Fruit fly (Drosophila melanogaster): Measurements from ENCODE around the gene MED30.

Gene MED30

dm6 chr3L:627819-628601 lies 25.9 kb downstream of the MED30 start (continued):
- peak; percentile 47 for TF ChIP-seq ssp (GFP tag; IDR thresholded peaks at IDR 0.05)
- no peak for TF ChIP-seq sim (GFP tag; IDR thresholded peaks at IDR 0.05)
- TF ChIP-seq fu2 (GFP tag; optimal IDR thresholded peaks at IDR 0.05), result peak; percentile 20
- peak; percentile 22 for TF ChIP-seq pzg (GFP tag; optimal IDR thresholded peaks at IDR 0.05)
- TF ChIP-seq CG4360 (GFP tag; IDR thresholded peaks at IDR 0.05), result peak; percentile 47
- peak; percentile 99 for TF ChIP-seq abd-A (tag; optimal IDR thresholded peaks at IDR 0.05)
- no peak for TF ChIP-seq ems (GFP tag; optimal IDR thresholded peaks at IDR 0.05)
- TF ChIP-seq peb (GFP tag; IDR thresholded peaks at IDR 0.05), result no peak
- TF ChIP-seq wdn (GFP tag; IDR thresholded peaks at IDR 0.05), result no peak
- TF ChIP-seq CG6791 (GFP tag; IDR thresholded peaks at IDR 0.05; ENCODE audit: partially characterized antibody), result peak; percentile 59; the same call in 2 of the 3 replicates
- TF ChIP-seq HHEX (GFP tag; optimal IDR thresholded peaks at IDR 0.05), result no peak
- no peak for TF ChIP-seq CG33557 (GFP tag; optimal IDR thresholded peaks at IDR 0.05)
- peak; percentile 67 for TF ChIP-seq Hmr (GFP tag; optimal IDR thresholded peaks at IDR 0.05)
- no peak for TF ChIP-seq CG1602 (GFP tag; optimal IDR thresholded peaks at IDR 0.05)
- peak; percentile 28; the same call in 1 of the 2 replicates for TF ChIP-seq CG17328 (GFP tag; IDR thresholded peaks at IDR 0.05)
- TF ChIP-seq CG11504 (tag; optimal IDR thresholded peaks at IDR 0.05), result peak; percentile 25
- no peak for TF ChIP-seq pum (GFP tag; optimal IDR thresholded peaks at IDR 0.05)
- peak; percentile 41; the same call in 1 of the 2 replicates for TF ChIP-seq HLH3B (GFP tag; IDR thresholded peaks at IDR 0.05)
- TF ChIP-seq CG2202 (tag; optimal IDR thresholded peaks at IDR 0.05), result peak; percentile 12
- TF ChIP-seq CG6854 (GFP tag; optimal IDR thresholded peaks at IDR 0.05), result peak; percentile 29
- peak; percentile 50; the same call in 1 of the 2 replicates for TF ChIP-seq klu (GFP tag; IDR thresholded peaks at IDR 0.05)
- TF ChIP-seq ap (GFP tag; IDR thresholded peaks at IDR 0.05), result 0 out of 2 replicates have a peak, but pooled peaks have one; percentile 33
- peak; percentile 7 for TF ChIP-seq MESR4 (GFP tag; optimal IDR thresholded peaks at IDR 0.05)
- TF ChIP-seq NK7.1 (GFP tag; optimal IDR thresholded peaks at IDR 0.05), result peak; percentile 1
- TF ChIP-seq C15 (GFP tag; IDR thresholded peaks at IDR 0.05), result 0 out of 3 replicates have a peak, but pooled peaks have one; percentile 33
- 0 out of 2 replicates have a peak, but pooled peaks have one; percentile 18 for TF ChIP-seq CG5953 (GFP tag; IDR thresholded peaks at IDR 0.05)
- peak; percentile 6; the same call in 1 of the 3 replicates for TF ChIP-seq sr (GFP tag; IDR thresholded peaks at IDR 0.05)
- no peak for TF ChIP-seq Tbp (GFP tag; optimal IDR thresholded peaks at IDR 0.05)
- TF ChIP-seq CG10321 (GFP tag; IDR thresholded peaks at IDR 0.05), result peak; percentile 46; the same call in 1 of the 2 replicates
- TF ChIP-seq CG31365 (tag; optimal IDR thresholded peaks at IDR 0.05), result peak; percentile 50
- TF ChIP-seq run (tag; optimal IDR thresholded peaks at IDR 0.05), result peak; percentile 36
- TF ChIP-seq Opbp (GFP tag; IDR thresholded peaks at IDR 0.05; ENCODE audit: partially characterized antibody), result peak; percentile 14; the same call in 1 of the 3 replicates
- TF ChIP-seq CG3163 (GFP tag; optimal IDR thresholded peaks at IDR 0.05), result peak; percentile 59
- TF ChIP-seq NFAT (GFP tag; IDR thresholded peaks at IDR 0.05), result peak; percentile 63
- TF ChIP-seq Mes4 (GFP tag; optimal IDR thresholded peaks at IDR 0.05), result no peak
- TF ChIP-seq shn (GFP tag; optimal IDR thresholded peaks at IDR 0.05), result peak; percentile 48
- TF ChIP-seq org-1 (GFP tag; optimal IDR thresholded peaks at IDR 0.05), result peak; percentile 24
- peak; percentile 55 for TF ChIP-seq nom (GFP tag; optimal IDR thresholded peaks at IDR 0.05)
- TF ChIP-seq Hr39 (optimal IDR thresholded peaks at IDR 0.05), result no peak
- peak; percentile 96 for TF ChIP-seq Jarid2 (GFP tag; optimal IDR thresholded peaks at IDR 0.05)
- TF ChIP-seq CG12659 (GFP tag; optimal IDR thresholded peaks at IDR 0.05), result peak; percentile 19
- no peak for TF ChIP-seq Gsc (GFP tag; IDR thresholded peaks at IDR 0.05)
- peak; percentile 100 for TF ChIP-seq kni (GFP tag; optimal IDR thresholded peaks at IDR 0.05)
- TF ChIP-seq btn (GFP tag; optimal IDR thresholded peaks at IDR 0.05), result peak; percentile 40
- no peak for TF ChIP-seq zen (tag; optimal IDR thresholded peaks at IDR 0.05)
- peak; percentile 87 for TF ChIP-seq chm (GFP tag; IDR thresholded peaks at IDR 0.05)
- TF ChIP-seq sens-2 (GFP tag; IDR thresholded peaks at IDR 0.05), result no peak; the same call in 1 of the 2 replicates
- peak; percentile 47; the same call in 1 of the 2 replicates for TF ChIP-seq Rx (GFP tag; IDR thresholded peaks at IDR 0.05)
- peak; percentile 87 for TF ChIP-seq HmgZ (tag; optimal IDR thresholded peaks at IDR 0.05)

All from whole organism, embryonic.